Fruit fly (Drosophila melanogaster) whole organism, wandering third instar larva: ENCODE data around the gene Jon25Bii.

Experiments used
- Abd-B ChIP-seq: fragments of >200 bp; optimal IDR thresholded peaks from 2 replicates; lab custom pipeline; 2017; ENCODE audit warnings: missing biosample characterization, missing genetic modification characterization
- CG32264 ChIP-seq: fragments of 200-800 bp; sonication (Bioruptor generic); optimal IDR thresholded peaks from 2 replicates; lab custom pipeline; 2016; ENCODE audit warnings: missing biosample characterization, missing genetic modification characterization
- CrebA ChIP-seq: fragments of 200-800 bp; sonication (Bioruptor generic); optimal IDR thresholded peaks from 2 replicates; lab custom pipeline; 2016; ENCODE audit warnings: missing biosample characterization, mild to moderate bottlenecking, missing genetic modification characterization, borderline replicate concordance
- Dfd ChIP-seq: fragments of >200 bp; optimal IDR thresholded peaks from 2 replicates; lab custom pipeline; 2017; ENCODE audit warnings: missing biosample characterization, missing genetic modification characterization
- Dif ChIP-seq: fragments of 200-275, 200-300 bp; sonication (Bioruptor generic); optimal IDR thresholded peaks from 2 replicates; lab custom pipeline; 2018; ENCODE audit warnings: missing biosample characterization, missing genetic modification characterization; ENCODE audit not compliant: partially characterized antibody
- GATAd ChIP-seq: sonication (Bioruptor generic); optimal IDR thresholded peaks from 2 replicates; lab custom pipeline; 2016; ENCODE audit warnings: missing biosample characterization, missing genetic modification characterization
- HLH106 ChIP-seq: fragments of 200-800 bp; optimal IDR thresholded peaks from 3 replicates; lab custom pipeline; 2019; ENCODE audit warnings: missing biosample characterization, mild to moderate bottlenecking, missing genetic modification characterization, moderate library complexity
- Hnf4 ChIP-seq: fragments of 200-800 bp; sonication (Bioruptor generic); optimal IDR thresholded peaks from 2 replicates; lab custom pipeline; 2016; ENCODE audit warnings: missing biosample characterization, mild to moderate bottlenecking, missing genetic modification characterization
- Hr78 ChIP-seq: fragments of >200 bp; optimal IDR thresholded peaks from 2 replicates; lab custom pipeline; 2017; ENCODE audit warnings: missing biosample characterization, missing genetic modification characterization
- Hr83 ChIP-seq: fragments of 200-300 bp; sonication (Bioruptor generic); optimal IDR thresholded peaks from 2 replicates; lab custom pipeline; 2016; ENCODE audit warnings: missing biosample characterization, mild to moderate bottlenecking, missing genetic modification characterization, moderate library complexity; ENCODE audit not compliant: poor library complexity, severe bottlenecking
- Jra ChIP-seq: sonication (Bioruptor generic); optimal IDR thresholded peaks from 2 replicates; lab custom pipeline; 2016; ENCODE audit warnings: missing biosample characterization, missing genetic modification characterization
- Mio ChIP-seq: sonication (Bioruptor generic); optimal IDR thresholded peaks from 2 replicates; lab custom pipeline; 2016; ENCODE audit warnings: missing biosample characterization, missing genetic modification characterization
- Myc ChIP-seq: fragments of >200 bp; optimal IDR thresholded peaks from 2 replicates; lab custom pipeline; 2017
- N ChIP-seq: fragments of >200 bp; optimal IDR thresholded peaks from 2 replicates; lab custom pipeline; 2018; ENCODE audit warnings: missing biosample characterization, missing external identifiers, missing genetic modification characterization
- Rel ChIP-seq, 2 experiments: fragments of 200-800 bp; sonication (Bioruptor generic) in 1 of 2; optimal IDR thresholded peaks; 2 replicates in 1 of 2; 3 replicates in 1 of 2; lab custom pipeline; 2016 to 2019; ENCODE audit warnings: mild to moderate bottlenecking in 2 of 2, missing biosample characterization in 2 of 2, missing genetic modification characterization in 2 of 2, moderate library complexity in 1 of 2
- Vsx2 ChIP-seq: fragments of 200-300, 225-300 bp; sonication (Bioruptor generic); optimal IDR thresholded peaks from 2 replicates; lab custom pipeline; 2018; ENCODE audit warnings: missing biosample characterization, missing genetic modification characterization; ENCODE audit not compliant: partially characterized antibody
- br ChIP-seq: fragments of 200-800 bp; sonication (Bioruptor generic); optimal IDR thresholded peaks from 2 replicates; lab custom pipeline; 2016; ENCODE audit warnings: missing biosample characterization, missing genetic modification characterization
- brk ChIP-seq: fragments of 200-800 bp; sonication (Bioruptor generic); optimal IDR thresholded peaks from 2 replicates; lab custom pipeline; 2016; ENCODE audit warnings: missing biosample characterization, mild to moderate bottlenecking, missing genetic modification characterization
- dl ChIP-seq, 2 experiments: fragments of 175-275, 200-275 bp in 1 of 2; fragments of 200-275 bp in 1 of 2; sonication (Bioruptor generic); optimal IDR thresholded peaks; lab custom pipeline; 2018; ENCODE audit warnings: mild to moderate bottlenecking in 2 of 2, missing biosample characterization in 2 of 2, missing genetic modification characterization in 2 of 2, moderate library complexity in 2 of 2; ENCODE audit not compliant: partially characterized antibody in 2 of 2, insufficient read depth in 1 of 2
- dmrt93B ChIP-seq: fragments of 200-800 bp; sonication (Bioruptor generic); optimal IDR thresholded peaks from 2 replicates; lab custom pipeline; 2018; ENCODE audit warnings: missing biosample characterization, mild to moderate bottlenecking, missing genetic modification characterization
- dsf ChIP-seq: sonication (Bioruptor generic); optimal IDR thresholded peaks from 2 replicates; lab custom pipeline; 2016; ENCODE audit warnings: missing biosample characterization, missing genetic modification characterization, borderline replicate concordance
- ey ChIP-seq: fragments of 200-800 bp; sonication (Bioruptor generic); optimal IDR thresholded peaks from 2 replicates; lab custom pipeline; 2016; ENCODE audit warnings: missing biosample characterization, missing genetic modification characterization
- foxo ChIP-seq, 2 experiments: fragments of 200-800 bp; sonication (Bioruptor generic); optimal IDR thresholded peaks; 2 replicates in 1 of 2; 3 replicates in 1 of 2; lab custom pipeline; 2016 to 2017; ENCODE audit warnings: missing biosample characterization in 2 of 2, missing genetic modification characterization in 2 of 2
- fru ChIP-seq: fragments of 200-800 bp; sonication (Bioruptor generic); optimal IDR thresholded peaks from 3 replicates; lab custom pipeline; 2016; ENCODE audit warnings: missing biosample characterization, mild to moderate bottlenecking, missing genetic modification characterization
- h ChIP-seq: fragments of 200-800 bp; sonication (Bioruptor generic); optimal IDR thresholded peaks from 3 replicates; lab custom pipeline; 2016; ENCODE audit warnings: missing biosample characterization, mild to moderate bottlenecking, missing genetic modification characterization
- jim ChIP-seq: fragments of 175-275, 200-325 bp; sonication (Bioruptor generic); optimal IDR thresholded peaks from 2 replicates; lab custom pipeline; 2016; ENCODE audit warnings: missing biosample characterization, mild to moderate bottlenecking, missing genetic modification characterization
- lola ChIP-seq: fragments of >200 bp; optimal IDR thresholded peaks from 2 replicates; lab custom pipeline; 2017; ENCODE audit warnings: missing biosample characterization, missing genetic modification characterization
- pan ChIP-seq: fragments of >200 bp; optimal IDR thresholded peaks from 2 replicates; lab custom pipeline; 2017
- psq ChIP-seq: fragments of 200-800 bp; sonication (Bioruptor generic); optimal IDR thresholded peaks from 3 replicates; lab custom pipeline; 2017; ENCODE audit warnings: missing biosample characterization, mild to moderate bottlenecking, missing genetic modification characterization, moderate library complexity
- rgr ChIP-seq: fragments of 200-800 bp; sonication (Bioruptor generic); optimal IDR thresholded peaks from 3 replicates; lab custom pipeline; 2016; ENCODE audit warnings: missing biosample characterization, mild to moderate bottlenecking, missing genetic modification characterization
- sage ChIP-seq: fragments of 200-800 bp; sonication (Bioruptor generic); optimal IDR thresholded peaks from 2 replicates; lab custom pipeline; 2016; ENCODE audit warnings: missing biosample characterization, mild to moderate bottlenecking, missing genetic modification characterization
- sv ChIP-seq: fragments of 200-800 bp; sonication (Bioruptor generic); optimal IDR thresholded peaks from 3 replicates; lab custom pipeline; 2016; ENCODE audit warnings: missing biosample characterization, missing genetic modification characterization
- tai ChIP-seq: sonication (Bioruptor generic); optimal IDR thresholded peaks from 2 replicates; lab custom pipeline; 2016; ENCODE audit warnings: missing biosample characterization, missing genetic modification characterization
- usp ChIP-seq: fragments of >200 bp; optimal IDR thresholded peaks from 2 replicates; lab custom pipeline; 2017; ENCODE audit warnings: missing biosample characterization, missing genetic modification characterization
- woc ChIP-seq: sonication (Bioruptor generic); optimal IDR thresholded peaks from 2 replicates; lab custom pipeline; 2016; ENCODE audit warnings: missing biosample characterization, mild to moderate bottlenecking, missing genetic modification characterization

The Jon25Bii gene

DNA sequence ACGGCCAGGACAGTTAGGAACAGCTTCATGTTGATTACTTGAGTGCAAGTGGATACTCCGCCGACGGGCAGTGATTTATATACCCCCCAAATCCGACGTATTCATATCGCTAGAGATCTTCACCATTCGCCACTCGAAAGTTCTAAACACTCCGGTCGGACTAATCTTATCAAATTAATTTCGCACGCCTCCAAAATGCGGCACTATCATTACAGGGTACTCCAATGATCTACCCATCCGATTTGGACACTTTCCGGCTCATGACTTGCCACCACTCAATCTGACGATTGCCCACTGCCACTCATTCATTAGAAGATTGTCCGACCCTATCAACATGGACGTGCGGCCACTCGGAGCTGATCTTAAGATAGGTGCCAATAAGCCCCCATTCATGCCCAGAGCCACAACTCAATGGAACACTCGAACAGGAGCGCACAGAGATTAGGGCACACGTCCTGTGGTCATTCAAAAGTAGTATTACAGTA lies at the start of gene Jon25Bii:
Jon25Bii (minus strand) TSS at position 51 of the 485 bp plus-strand sequence.
- peak; percentile 60 for TF ChIP-seq h (GFP tag; lab: Kevin White, UChicago)
- TF ChIP-seq Dfd: no peak

DNA sequence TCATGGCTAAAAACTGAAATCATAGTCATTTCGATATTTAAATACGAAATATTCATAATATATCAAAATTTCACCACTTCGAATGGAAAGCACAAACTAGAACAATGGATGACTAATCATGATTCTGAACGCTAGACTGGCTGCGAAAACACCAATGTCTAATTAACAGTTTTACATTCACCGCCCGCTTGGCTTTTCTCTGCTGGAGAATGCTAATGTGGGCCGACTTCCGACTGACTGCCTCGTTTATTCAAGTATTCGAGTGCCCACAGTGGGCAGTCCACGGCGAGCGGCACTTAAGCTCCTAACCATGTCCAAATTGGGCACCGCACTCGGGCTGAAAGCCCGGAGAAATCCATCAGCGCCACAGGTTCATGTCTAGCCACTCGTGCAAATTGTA lies 49.1 kb upstream of the Jon25Bii start:
- no peak for TF ChIP-seq N (GFP tag; lab: Kevin White, UChicago)
- no peak for TF ChIP-seq Dfd
- no peak for TF ChIP-seq br
- TF ChIP-seq Jra: no peak
- TF ChIP-seq usp (GFP tag; lab: Kevin White, UChicago): no peak
- no peak for TF ChIP-seq Hr83 (GFP tag; lab: Kevin White, UChicago)
- TF ChIP-seq Vsx2 (GFP tag; lab: Kevin White, UChicago): no peak
- TF ChIP-seq CG32264 (GFP tag; lab: Kevin White, UChicago): no peak

DNA sequence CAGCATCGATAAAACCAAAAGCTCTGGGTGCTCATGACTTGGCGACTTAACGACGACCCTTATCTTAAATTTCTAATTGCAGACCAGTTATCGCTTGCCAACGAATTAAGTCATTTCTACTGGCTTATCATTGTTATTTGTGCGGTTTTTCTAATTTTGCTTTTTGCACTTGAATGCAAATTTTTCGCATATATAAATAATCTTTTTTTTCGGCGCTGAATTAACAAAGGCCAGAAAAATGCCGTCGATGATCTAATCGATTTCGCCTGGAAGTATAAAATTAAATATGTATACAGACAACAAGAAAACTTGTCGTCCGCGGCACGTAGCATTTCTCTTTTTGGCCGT lies 48.6 kb upstream of the Jon25Bii start:
- TF ChIP-seq dsf (GFP tag; lab: Kevin White, UChicago) (no peak), sage (no peak), brk (GFP tag; lab: Kevin White, UChicago) (peak; percentile 40), foxo (GFP tag; optimal IDR thresholded peaks at IDR 0.05; lab: Kevin White, UChicago) (peak in 1 of 2 experiments; percentile 34)

DNA sequence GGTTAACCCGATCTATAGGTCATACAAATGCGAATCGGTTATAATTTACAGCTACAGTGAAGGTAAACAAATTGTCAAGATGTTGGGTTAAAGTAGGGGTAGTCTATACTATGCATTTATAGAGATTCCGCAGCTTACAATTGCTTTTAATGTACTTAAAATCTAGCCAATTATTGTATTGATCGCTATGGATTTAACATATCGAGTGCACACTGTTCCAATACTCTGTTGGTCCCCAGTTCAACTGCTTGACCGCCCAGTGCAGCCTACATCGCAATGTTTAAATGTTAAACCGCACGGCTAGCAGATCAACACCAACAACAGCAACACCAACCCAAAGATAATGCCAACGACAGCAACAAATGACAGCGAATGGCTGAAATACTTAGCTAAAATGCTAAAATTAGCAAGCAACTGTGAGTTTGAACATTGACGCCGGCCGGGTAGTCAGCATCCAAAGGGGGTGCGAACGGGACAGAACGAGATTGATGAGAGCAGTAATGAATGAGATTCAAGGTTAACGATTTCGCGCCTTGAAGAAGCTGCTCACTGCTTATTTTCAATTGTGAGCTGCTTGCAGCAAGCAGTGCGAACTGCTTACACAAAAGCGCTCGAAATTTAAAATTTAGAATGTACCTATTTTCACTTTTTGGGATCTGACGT lies 48.1 kb upstream of the Jon25Bii start:
- TF ChIP-seq Vsx2 (GFP tag; lab: Kevin White, UChicago) (peak; percentile 23), psq (GFP tag; lab: Kevin White, UChicago) (no peak), N (GFP tag; lab: Kevin White, UChicago) (peak; percentile 97), Dif (GFP tag; lab: Kevin White, UChicago) (peak; percentile 77), Rel (GFP tag; optimal IDR thresholded peaks at IDR 0.05; lab: Kevin White, UChicago) (no peak), Rel (tag; optimal IDR thresholded peaks at IDR 0.05; lab: Kevin White, UChicago) (peak; percentile 13), foxo (GFP tag; optimal IDR thresholded peaks at IDR 0.05; lab: Kevin White, UChicago) (no peak), Jra (no peak), usp (GFP tag; lab: Kevin White, UChicago) (no peak), Abd-B (no peak), jim (GFP tag; lab: Kevin White, UChicago) (no peak), lola (GFP tag; lab: Kevin White, UChicago) (peak; percentile 93), HLH106 (tag; lab: Kevin White, UChicago) (no peak), Hr78 (GFP tag; lab: Kevin White, UChicago) (peak; percentile 61), Myc (peak; percentile 76), br (no peak), sv (GFP tag; lab: Kevin White, UChicago) (peak; percentile 7)

DNA sequence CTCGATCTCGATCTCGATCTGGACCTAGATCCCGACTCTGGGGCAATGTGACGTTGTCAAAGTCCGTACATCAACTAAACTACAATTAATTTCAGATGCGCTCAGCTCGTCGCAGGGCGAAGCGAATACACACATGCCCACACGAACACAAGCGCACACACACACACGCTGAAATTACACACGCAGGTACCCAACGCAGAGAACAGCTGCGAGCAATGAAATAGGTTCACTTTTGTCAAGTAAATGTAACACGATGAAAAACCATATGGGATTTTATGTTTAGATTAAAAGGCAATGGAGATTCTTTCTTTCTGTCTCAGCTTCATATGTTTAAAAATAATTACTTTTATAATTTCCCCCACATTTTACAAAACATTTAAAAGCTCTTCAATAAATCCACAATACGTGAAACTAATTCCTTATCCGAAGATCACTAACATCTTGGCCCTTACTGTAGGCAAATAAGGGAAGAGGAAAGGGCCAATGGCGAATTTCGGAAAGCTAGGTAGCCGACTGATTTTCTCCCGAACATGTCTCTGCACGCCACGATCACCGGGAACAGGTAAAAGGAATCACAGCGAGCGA lies 47.4 kb upstream of the Jon25Bii start:
- peak; percentile 6 for TF ChIP-seq Mio
- peak; percentile 91 for TF ChIP-seq ey (GFP tag; lab: Kevin White, UChicago)
- no peak for TF ChIP-seq Hr78 (GFP tag; lab: Kevin White, UChicago)
- TF ChIP-seq Dfd: no peak
- TF ChIP-seq psq (GFP tag; lab: Kevin White, UChicago): peak; percentile 89
- peak; percentile 64 for TF ChIP-seq sv (GFP tag; lab: Kevin White, UChicago)
- peak; percentile 84 for TF ChIP-seq tai (GFP tag; lab: Kevin White, UChicago)
- no peak for TF ChIP-seq GATAd (GFP tag; lab: Kevin White, UChicago)
- no peak for TF ChIP-seq pan (lab: Kevin White, UChicago)
- peak; percentile 85 for TF ChIP-seq Hnf4
- TF ChIP-seq dl (GFP tag; optimal IDR thresholded peaks at IDR 0.05; lab: Kevin White, UChicago; ENCODE audit: insufficient read depth in 1 of 2, partially characterized antibody in 2 of 2): no peak
- TF ChIP-seq brk (GFP tag; lab: Kevin White, UChicago): peak; percentile 71
- no peak for TF ChIP-seq Abd-B
- TF ChIP-seq foxo (GFP tag; optimal IDR thresholded peaks at IDR 0.05; lab: Kevin White, UChicago): peak; percentile 52 to 88
- TF ChIP-seq CG32264 (GFP tag; lab: Kevin White, UChicago): peak; percentile 76
- peak; percentile 95 for TF ChIP-seq fru (GFP tag; lab: Kevin White, UChicago)
- TF ChIP-seq Rel (GFP tag; optimal IDR thresholded peaks at IDR 0.05; lab: Kevin White, UChicago): peak; percentile 63
- TF ChIP-seq Rel (tag; optimal IDR thresholded peaks at IDR 0.05; lab: Kevin White, UChicago): peak; percentile 62
- TF ChIP-seq usp (GFP tag; lab: Kevin White, UChicago): no peak
- TF ChIP-seq sage: peak; percentile 69
- no peak for TF ChIP-seq lola (GFP tag; lab: Kevin White, UChicago)
- peak; percentile 85 for TF ChIP-seq rgr (GFP tag; lab: Kevin White, UChicago)
- no peak for TF ChIP-seq N (GFP tag; lab: Kevin White, UChicago)
- peak; percentile 51 for TF ChIP-seq dsf (GFP tag; lab: Kevin White, UChicago)
- peak; percentile 89 for TF ChIP-seq HLH106 (tag; lab: Kevin White, UChicago)
- TF ChIP-seq Myc: no peak
- TF ChIP-seq br: peak; percentile 93
- TF ChIP-seq Jra: peak; percentile 82
- no peak for TF ChIP-seq CrebA (GFP tag; lab: Kevin White, UChicago)
- TF ChIP-seq Dif (GFP tag; lab: Kevin White, UChicago): peak; percentile 21
- peak; percentile 96 for TF ChIP-seq woc (GFP tag; lab: Kevin White, UChicago)
- TF ChIP-seq dmrt93B (GFP tag; lab: Kevin White, UChicago): peak; percentile 73
- no peak for TF ChIP-seq Vsx2 (GFP tag; lab: Kevin White, UChicago)
- TF ChIP-seq Hr83 (GFP tag; lab: Kevin White, UChicago): no peak
- TF ChIP-seq jim (GFP tag; lab: Kevin White, UChicago): no peak
